Worm (Caenorhabditis elegans): ENCODE data around the gene T09F5.20.

DNA sequence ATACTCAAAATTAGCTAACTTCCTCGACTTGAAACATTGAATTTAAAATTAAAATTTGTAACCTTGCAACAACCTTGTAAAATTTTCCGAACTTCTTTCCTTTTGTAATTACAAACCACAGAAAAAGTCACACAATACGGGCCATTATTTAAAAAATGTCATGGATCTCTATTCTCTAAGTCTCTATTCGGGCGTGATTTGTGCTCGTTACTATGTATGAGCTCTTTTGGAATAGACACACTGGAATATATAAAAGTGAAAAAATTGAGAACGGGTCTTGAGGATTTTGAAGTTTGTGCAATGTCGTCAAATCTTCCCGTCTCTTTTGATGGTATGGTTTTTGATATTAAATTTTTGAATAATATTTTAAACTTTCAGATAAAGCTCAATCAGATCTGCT, 19.7 kb downstream of the T09F5.20 start, which contains the start of gene srr-7:
- no peak for TF ChIP-seq ZK546.5 (tag; optimal IDR thresholded peaks at IDR 0.05)
- TF ChIP-seq ztf-4 (tag; optimal IDR thresholded peaks at IDR 0.05): no peak
- TF ChIP-seq ceh-82 (tag; optimal IDR thresholded peaks at IDR 0.05): no peak
- no peak for TF ChIP-seq R02D3.7 (tag; optimal IDR thresholded peaks at IDR 0.05)
- no peak for TF ChIP-seq nhr-12 (tag; optimal IDR thresholded peaks at IDR 0.05)
- no peak for TF ChIP-seq unc-62 (GFP tag; optimal IDR thresholded peaks at IDR 0.05)

Measured in whole organism, L2 larva.